Fruit fly (Drosophila melanogaster) S2 (cell line): Measurements from ENCODE around the gene pan.

Source experiments
- CG8478 ChIP-seq: fragments of >200 bp; optimal IDR thresholded peaks from 2 replicates; lab custom pipeline; 2018
- CTCF ChIP-seq, 2 experiments: fragments of >200 bp; optimal IDR thresholded peaks; 2 replicates each; lab custom pipeline; 2018

DNA sequence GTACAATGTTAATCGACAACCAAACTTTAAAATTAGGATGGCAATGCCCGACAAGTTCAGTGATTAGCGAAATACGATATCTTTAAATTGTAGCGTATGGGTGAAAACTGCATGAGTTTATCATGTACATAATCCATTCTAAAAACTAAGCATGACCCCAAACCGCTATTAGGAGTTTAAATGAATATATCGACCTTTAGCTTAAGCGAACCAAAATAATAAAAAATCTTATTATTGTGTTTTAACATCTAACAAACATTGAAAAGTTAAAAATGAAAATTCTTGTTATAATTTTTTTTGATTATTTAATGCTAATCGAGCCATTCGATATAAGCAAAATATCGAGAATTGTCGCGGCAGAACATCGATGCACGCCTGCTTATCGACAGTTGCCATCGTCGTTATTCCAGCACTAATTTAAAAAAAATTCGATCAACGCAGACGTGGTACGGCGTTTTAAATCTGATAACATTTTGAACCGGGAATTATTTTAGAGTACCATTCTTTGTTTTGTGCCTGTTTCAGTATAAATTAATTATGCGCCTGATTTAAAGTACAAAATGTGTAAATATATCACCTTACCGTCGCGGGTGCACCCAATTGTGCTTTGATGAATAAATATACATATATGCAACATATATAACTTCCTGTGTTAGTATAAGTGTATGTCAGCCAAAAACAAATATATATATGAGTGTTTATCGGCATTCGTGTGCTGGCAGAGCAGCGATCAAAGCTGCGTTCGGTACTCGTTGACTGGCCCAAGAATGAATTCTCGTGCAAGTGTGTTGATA, at the start of gene pan:
- TF ChIP-seq CTCF (optimal IDR thresholded peaks at IDR 0.05; lab: Kevin White, UChicago), result no peak
- TF ChIP-seq CG8478 (lab: Kevin White, UChicago), result no peak
